Worm (Caenorhabditis elegans) whole organism, mixed stage, embryonic: ENCODE measurements around the gene ZK899.6.

Source experiments
- elt-3 ChIP-seq: fragments of 150-350 bp; optimal IDR thresholded peaks from 2 replicates; lab custom pipeline; 2014; ENCODE audit warnings: missing biosample characterization, missing genetic modification characterization
- flh-1 ChIP-seq: fragments of 200-800 bp; sonication (Bioruptor generic); optimal IDR thresholded peaks from 2 replicates; lab custom pipeline; 2018; ENCODE audit warnings: mild to moderate bottlenecking, missing genetic modification characterization, moderate library complexity, missing compliant biosample characterization
- lsy-2 ChIP-seq: fragments of 150-350 bp; optimal IDR thresholded peaks from 2 replicates; lab custom pipeline; 2014; ENCODE audit warnings: missing biosample characterization, missing genetic modification characterization
- mep-1 ChIP-seq: fragments of 150-350 bp; optimal IDR thresholded peaks from 2 replicates; lab custom pipeline; 2017; ENCODE audit warnings: missing biosample characterization, missing genetic modification reagents, missing genetic modification characterization, inconsistent platforms
- nhr-12 ChIP-seq: fragments of 150-350 bp; optimal IDR thresholded peaks from 2 replicates; lab custom pipeline; 2014; ENCODE audit warnings: missing biosample characterization, missing genetic modification characterization
- nhr-28 ChIP-seq: fragments of 150-350 bp; optimal IDR thresholded peaks from 2 replicates; lab custom pipeline; 2014; ENCODE audit warnings: missing biosample characterization, missing genetic modification characterization
- pha-4 ChIP-seq: fragments of 150-350 bp; optimal IDR thresholded peaks from 2 replicates; lab custom pipeline; 2018; ENCODE audit warnings: missing biosample characterization, missing genetic modification reagents, missing genetic modification characterization
- zip-8 ChIP-seq: fragments of 150-350 bp; optimal IDR thresholded peaks from 2 replicates; lab custom pipeline; 2014; ENCODE audit warnings: missing biosample characterization, missing genetic modification characterization

ce11 chrX:9458142-9458541 is 5.0 kb upstream of the ZK899.6 start, which contains the start of gene tba-8:
- TF ChIP-seq nhr-12 (tag; lab: Kevin White, UChicago) (no peak), elt-3 (tag; lab: Kevin White, UChicago) (no peak), lsy-2 (tag; lab: Kevin White, UChicago) (no peak), zip-8 (tag; lab: Kevin White, UChicago) (no peak), mep-1 (tag; lab: Kevin White, UChicago) (no peak), pha-4 (tag; lab: Kevin White, UChicago) (no peak), nhr-28 (tag; lab: Kevin White, UChicago) (no peak), flh-1 (no peak)
